Fruit fly (Drosophila melanogaster) whole organism, wandering third instar larva: ENCODE results near the gene sro.

Experiments
- Abd-B ChIP-seq: fragments of >200 bp; optimal IDR thresholded peaks from 2 replicates; lab custom pipeline; 2017; ENCODE audit warnings: missing biosample characterization, missing genetic modification characterization
- Myc ChIP-seq: fragments of >200 bp; optimal IDR thresholded peaks from 2 replicates; lab custom pipeline; 2017

DNA sequence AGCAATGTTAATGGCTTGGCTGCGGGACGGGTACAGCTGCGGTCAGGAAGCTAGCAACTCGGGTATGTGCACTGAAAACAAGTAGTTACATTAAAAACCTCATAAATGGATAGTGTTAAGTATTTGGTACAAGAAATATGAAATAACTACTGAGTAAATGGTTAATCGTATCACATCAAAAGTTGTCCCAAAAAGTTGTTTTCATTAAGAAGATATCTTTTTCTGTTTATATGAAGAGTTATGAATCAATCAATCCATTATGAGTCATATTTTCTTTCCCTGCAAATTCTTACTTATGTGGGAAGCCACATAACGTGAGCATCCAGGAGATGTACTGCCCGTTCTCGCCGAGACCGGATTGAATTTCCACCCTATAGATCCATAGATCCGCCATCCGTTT, 44.4 kb downstream of the sro start:
- TF ChIP-seq Abd-B (GFP tag; lab: Kevin White, UChicago) (no peak), Myc (lab: Kevin White, UChicago) (no peak)
